Worm (Caenorhabditis elegans) whole organism, L1 larva: Measurements from ENCODE around the gene sna-3.

ENCODE experiments used
- hlh-4 ChIP-seq: sonication (generic microtip); optimal IDR thresholded peaks from 2 replicates; lab custom pipeline; 2016; ENCODE audit warnings: mild to moderate bottlenecking, missing genetic modification characterization, missing compliant biosample characterization
- lin-15B ChIP-seq: fragments of 150-350 bp; sonication (generic microtip); optimal IDR thresholded peaks from 3 replicates; lab custom pipeline; 2014; ENCODE audit warnings: missing biosample characterization, missing genetic modification characterization
- lsy-2 ChIP-seq, 2 experiments: fragments of 150-350 bp; optimal IDR thresholded peaks; 2 replicates each; lab custom pipeline; 2014; ENCODE audit warnings: missing biosample characterization in 2 of 2, missing genetic modification characterization in 2 of 2
- mdl-1 ChIP-seq, 2 experiments: fragments of 150-350 bp; optimal IDR thresholded peaks; 2 replicates each; lab custom pipeline; 2014 to 2017; ENCODE audit warnings: missing biosample characterization in 2 of 2, missing genetic modification characterization in 2 of 2, inconsistent platforms in 1 of 2
- snpc-4 ChIP-seq: fragments of 150-350 bp; optimal IDR thresholded peaks from 2 replicates; lab custom pipeline; 2014; ENCODE audit warnings: missing biosample characterization, missing genetic modification characterization
- tbx-2 ChIP-seq: sonication (generic microtip); optimal IDR thresholded peaks from 2 replicates; lab custom pipeline; 2016; ENCODE audit warnings: missing genetic modification characterization, missing compliant biosample characterization
- unc-62 ChIP-seq: fragments of 150-350 bp; optimal IDR thresholded peaks from 2 replicates; lab custom pipeline; 2014; ENCODE audit warnings: missing biosample characterization, missing genetic modification reagents, missing genetic modification characterization
- ztf-11 ChIP-seq, 2 experiments: sonication (generic microtip); optimal IDR thresholded peaks; 2 replicates each; lab custom pipeline; 2016 to 2017; ENCODE audit warnings: missing genetic modification characterization in 2 of 2, missing biosample characterization in 1 of 2, missing compliant biosample characterization in 1 of 2

- TF ChIP-seq snpc-4 (tag; lab: Kevin White, UChicago) (no peak), lin-15B (tag; lab: Kevin White, UChicago) (no peak), ztf-11 (tag; optimal IDR thresholded peaks at IDR 0.05; lab: Kevin White, UChicago) (no peak), hlh-4 (no peak), mdl-1 (tag; optimal IDR thresholded peaks at IDR 0.05; lab: Kevin White, UChicago) (no peak), lsy-2 (tag; optimal IDR thresholded peaks at IDR 0.05; lab: Kevin White, UChicago) (no peak), tbx-2 (tag; lab: Kevin White, UChicago) (no peak), unc-62 (GFP tag; lab: Kevin White, UChicago) (no peak)
Observed at ce11 chrIII:6176761-6177160, 29.2 kb downstream of the sna-3 start, which contains the start of gene F42A10.6.
